Worm (Caenorhabditis elegans) whole organism, L2 larva: Measurements from ENCODE around the gene srbc-61.

Experiments
- ama-1 ChIP-seq: fragments of 150-350 bp; optimal IDR thresholded peaks from 2 replicates; lab custom pipeline; 2018; ENCODE audit warnings: inconsistent platforms
- elt-1 ChIP-seq: fragments of 150-350 bp; optimal IDR thresholded peaks from 2 replicates; lab custom pipeline; 2014; ENCODE audit warnings: missing biosample characterization, missing genetic modification characterization
- elt-3 ChIP-seq: sonication (generic microtip); optimal IDR thresholded peaks from 2 replicates; lab custom pipeline; 2017; ENCODE audit warnings: missing biosample characterization, missing genetic modification characterization
- fos-1 ChIP-seq: fragments of 150-350 bp; optimal IDR thresholded peaks from 2 replicates; lab custom pipeline; 2014; ENCODE audit warnings: missing biosample characterization, missing genetic modification characterization
- nhr-237 ChIP-seq: fragments of 150-350 bp; optimal IDR thresholded peaks from 2 replicates; lab custom pipeline; 2014; ENCODE audit warnings: missing biosample characterization, missing genetic modification characterization
- skn-1 ChIP-seq: sonication (generic microtip); optimal IDR thresholded peaks from 2 replicates; lab custom pipeline; 2017; ENCODE audit warnings: missing biosample characterization, missing genetic modification characterization
- snpc-4 ChIP-seq: fragments of 150-350 bp; optimal IDR thresholded peaks from 2 replicates; lab custom pipeline; 2014; ENCODE audit warnings: missing biosample characterization, missing genetic modification characterization

DNA sequence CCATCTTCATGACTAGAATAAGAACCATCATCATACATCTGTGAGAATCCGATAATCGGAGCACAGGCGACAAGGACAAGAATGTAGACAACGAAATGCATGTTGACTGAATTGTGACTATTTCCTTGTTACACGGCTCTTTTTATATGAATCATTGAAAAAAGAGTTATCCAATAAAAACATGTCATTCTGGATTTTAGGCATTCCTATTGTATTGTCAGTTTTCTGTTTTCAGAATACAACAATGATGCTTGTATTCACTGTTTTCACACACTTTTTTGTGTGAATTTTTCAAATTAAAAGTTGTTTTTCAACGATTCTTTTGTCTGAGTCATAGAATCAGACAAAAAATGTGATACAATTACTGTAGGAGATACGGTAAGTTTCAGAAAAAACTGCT is 40.1 kb upstream of the srbc-61 start, which contains the start of gene F20E11.18:
- TF ChIP-seq snpc-4 (tag; lab: Kevin White, UChicago) (no peak), fos-1 (tag; lab: Kevin White, UChicago) (no peak), nhr-237 (tag; lab: Kevin White, UChicago) (no peak), elt-3 (no peak), ama-1 (lab: Kevin White, UChicago) (no peak), skn-1 (no peak), elt-1 (no peak)
